Worm (Caenorhabditis elegans) whole organism, L4/young adult: ENCODE measurements around the gene T23E7.2.

Experiments
- W03F9.2 ChIP-seq: fragments of 150-350 bp; optimal IDR thresholded peaks from 2 replicates; lab custom pipeline; 2014; ENCODE audit warnings: missing biosample characterization, missing genetic modification characterization
- him-1 ChIP-seq: sonication (generic microtip); optimal IDR thresholded peaks from 2 replicates; lab custom pipeline; 2016; ENCODE audit warnings: missing genotype, missing genetic modification reagents, missing genetic modification characterization, missing compliant biosample characterization

ce11 chrX:17633166-17633565, 37.7 kb upstream of the T23E7.2 start:
- no peak for TF ChIP-seq him-1 (tag; lab: Kevin White, UChicago)
- no peak for TF ChIP-seq W03F9.2 (tag; lab: Kevin White, UChicago)
